Worm (Caenorhabditis elegans) whole organism, young adult: Measurements from ENCODE around the gene pcp-1.

Experiments used
- B0019.2 ChIP-seq: fragments of 200-800 bp; sonication (Bioruptor generic); conservative IDR thresholded peaks from 2 replicates; pipeline ENCODE4 v1.3.6; 2022; ENCODE audit warnings: missing genetic modification reagents, missing genetic modification characterization, missing compliant biosample characterization
- B0035.1 ChIP-seq: sonication (generic microtip); optimal IDR thresholded peaks from 2 replicates; lab custom pipeline; 2016; ENCODE audit warnings: missing genetic modification characterization, mild to moderate bottlenecking, missing compliant biosample characterization, missing genotype, missing genetic modification reagents
- B0336.3 ChIP-seq: fragments of 200-800 bp; sonication (Bioruptor generic); IDR thresholded peaks from 2 replicates; pipeline ENCODE4 v1.3.6; 2022; ENCODE audit warnings: missing genetic modification characterization, missing compliant biosample characterization
- C17E4.6 ChIP-seq: fragments of 200-800 bp; sonication (Bioruptor generic); IDR thresholded peaks from 2 replicates; pipeline ENCODE4 v1.3.6; 2022; ENCODE audit warnings: missing genetic modification reagents, missing genetic modification characterization, missing compliant biosample characterization
- F22D6.2 ChIP-seq: sonication (generic microtip); optimal IDR thresholded peaks from 2 replicates; lab custom pipeline; 2016; ENCODE audit warnings: mild to moderate bottlenecking, missing genetic modification characterization, missing compliant biosample characterization
- F23B12.7 ChIP-seq: sonication (generic microtip); optimal IDR thresholded peaks from 2 replicates; lab custom pipeline; 2017; ENCODE audit warnings: missing genetic modification characterization, mild to moderate bottlenecking, missing compliant biosample characterization, antibody characterized with exemption, moderate library complexity; ENCODE audit not compliant: insufficient read depth
- F33H1.4 ChIP-seq: fragments of 200-800 bp; sonication (Bioruptor generic); IDR thresholded peaks from 2 replicates; pipeline ENCODE4 v1.3.6; 2022; ENCODE audit warnings: missing genetic modification reagents, missing genetic modification characterization, missing compliant biosample characterization
- F39B2.1 ChIP-seq: fragments of 200-800 bp; sonication (Bioruptor generic); IDR thresholded peaks from 2 replicates; pipeline ENCODE4 v1.3.6; 2022; ENCODE audit warnings: missing genetic modification reagents, missing genetic modification characterization, missing compliant biosample characterization
- F55B11.4 ChIP-seq: sonication (generic microtip); optimal IDR thresholded peaks from 2 replicates; lab custom pipeline; 2016; ENCODE audit warnings: missing compliant biosample characterization, missing genetic modification characterization, borderline replicate concordance; ENCODE audit not compliant: insufficient read depth
- K11D2.4 ChIP-seq: fragments of 200-800 bp; sonication (Bioruptor generic); IDR thresholded peaks from 2 replicates; pipeline ENCODE4 v1.3.6; 2022; ENCODE audit warnings: missing genetic modification reagents, missing genetic modification characterization, missing compliant biosample characterization
- Y67H2A.10 ChIP-seq: fragments of 200-800 bp; sonication (Bioruptor generic); conservative IDR thresholded peaks from 2 replicates; pipeline ENCODE4 v1.3.6; 2022; ENCODE audit warnings: missing genetic modification reagents, missing genetic modification characterization, missing compliant biosample characterization
- Y95B8A.8 ChIP-seq: fragments of 200-800 bp; sonication (Bioruptor generic); IDR thresholded peaks from 2 replicates; pipeline ENCODE4 v1.3.6; 2022; ENCODE audit warnings: missing genetic modification reagents, missing genetic modification characterization, missing compliant biosample characterization
- attf-3 ChIP-seq: fragments of 200-800 bp; sonication (Bioruptor generic); conservative IDR thresholded peaks from 2 replicates; pipeline ENCODE4 v1.3.6; 2022; ENCODE audit warnings: missing genetic modification reagents, missing genetic modification characterization, missing compliant biosample characterization
- bed-1 ChIP-seq: fragments of 200-800 bp; sonication (Bioruptor generic); IDR thresholded peaks from 2 replicates; pipeline ENCODE4 v1.3.6; 2022; ENCODE audit warnings: missing genetic modification reagents, missing genetic modification characterization, missing compliant biosample characterization
- bed-2 ChIP-seq: fragments of 200-800 bp; sonication (Bioruptor generic); IDR thresholded peaks from 2 replicates; pipeline ENCODE4 v1.3.6; 2022; ENCODE audit warnings: missing genetic modification reagents, missing genetic modification characterization, missing compliant biosample characterization
- cebp-1 ChIP-seq, 2 experiments: fragments of 200-800 bp in 1 of 2; sonication (Bioruptor generic) in 1 of 2; sonication (generic microtip) in 1 of 2; IDR thresholded peaks in 1 of 2; optimal IDR thresholded peaks in 1 of 2; 2 replicates each; pipeline versions ENCODE4 v1.3.6 to Lab custom; 2017 to 2022; ENCODE audit warnings: missing compliant biosample characterization in 2 of 2, missing genetic modification characterization in 2 of 2, mild to moderate bottlenecking in 1 of 2, missing genetic modification reagents in 1 of 2, moderate library complexity in 1 of 2
- cebp-2 ChIP-seq: fragments of 200-800 bp; sonication (Bioruptor generic); IDR thresholded peaks from 2 replicates; pipeline ENCODE4 v1.3.6; 2022; ENCODE audit warnings: missing genetic modification characterization, missing compliant biosample characterization
- ceh-27 ChIP-seq: fragments of 200-800 bp; sonication (Bioruptor generic); optimal IDR thresholded peaks from 2 replicates; lab custom pipeline; 2018; ENCODE audit warnings: mild to moderate bottlenecking, missing genetic modification characterization, moderate library complexity, missing compliant biosample characterization
- egl-18 ChIP-seq: fragments of 200-800 bp; sonication (Bioruptor generic); IDR thresholded peaks from 2 replicates; pipeline ENCODE4 v1.3.6; 2022; ENCODE audit warnings: missing genetic modification reagents, missing genetic modification characterization, missing compliant biosample characterization
- egrh-3 ChIP-seq: fragments of 200-800 bp; sonication (Bioruptor generic); IDR thresholded peaks from 2 replicates; pipeline ENCODE4 v1.3.6; 2022; ENCODE audit warnings: missing genetic modification reagents, missing genetic modification characterization, missing compliant biosample characterization
- ekl-4 ChIP-seq: fragments of 200-800 bp; sonication (Bioruptor generic); IDR thresholded peaks from 2 replicates; pipeline ENCODE4 v1.3.6; 2022; ENCODE audit warnings: missing genetic modification reagents, missing genetic modification characterization, missing compliant biosample characterization
- hlh-26 ChIP-seq: fragments of 200-800 bp; sonication (Bioruptor generic); conservative IDR thresholded peaks from 2 replicates; pipeline ENCODE4 v1.3.6; 2022; ENCODE audit warnings: missing genetic modification reagents, missing genetic modification characterization, missing compliant biosample characterization
- hmg-1.2 ChIP-seq: fragments of 200-800 bp; sonication (Bioruptor generic); IDR thresholded peaks from 2 replicates; pipeline ENCODE4 v1.3.6; 2022; ENCODE audit warnings: missing genetic modification reagents, missing genetic modification characterization, missing compliant biosample characterization
- hmg-20 ChIP-seq: fragments of 200-800 bp; sonication (Bioruptor generic); IDR thresholded peaks from 2 replicates; pipeline ENCODE4 v1.3.6; 2022; ENCODE audit warnings: missing genetic modification reagents, missing genetic modification characterization, missing compliant biosample characterization
- lin-26 ChIP-seq: fragments of 200-800 bp; sonication (Bioruptor generic); IDR thresholded peaks from 2 replicates; pipeline ENCODE4 v1.3.6; 2022; ENCODE audit warnings: missing genetic modification reagents, missing genetic modification characterization, missing compliant biosample characterization
- lir-1 ChIP-seq: fragments of 200-800 bp; sonication (Bioruptor generic); conservative IDR thresholded peaks from 2 replicates; pipeline ENCODE4 v1.3.6; 2022; ENCODE audit warnings: missing genetic modification reagents, missing genetic modification characterization, missing compliant biosample characterization
- lsl-1 ChIP-seq: fragments of 200-800 bp; sonication (Bioruptor generic); optimal IDR thresholded peaks from 2 replicates; lab custom pipeline; 2018; ENCODE audit warnings: mild to moderate bottlenecking, missing genetic modification characterization, moderate library complexity, missing compliant biosample characterization
- lsy-27 ChIP-seq: sonication (generic microtip); optimal IDR thresholded peaks from 2 replicates; lab custom pipeline; 2017; ENCODE audit warnings: missing genetic modification characterization, mild to moderate bottlenecking, missing compliant biosample characterization, antibody characterized with exemption, missing genotype, borderline replicate concordance; ENCODE audit not compliant: insufficient read depth
- madf-8 ChIP-seq: fragments of 200-800 bp; sonication (Bioruptor generic); conservative IDR thresholded peaks from 2 replicates; pipeline ENCODE4 v1.3.6; 2022; ENCODE audit warnings: missing genetic modification reagents, missing genetic modification characterization, missing compliant biosample characterization
- mes-4 ChIP-seq: sonication (generic microtip); optimal IDR thresholded peaks from 2 replicates; lab custom pipeline; 2016; ENCODE audit warnings: missing genotype, missing genetic modification characterization, missing compliant biosample characterization
- nfya-2 ChIP-seq: fragments of 200-800 bp; sonication (Bioruptor generic); IDR thresholded peaks from 2 replicates; pipeline ENCODE4 v1.3.6; 2022; ENCODE audit warnings: missing genetic modification reagents, missing genetic modification characterization, missing compliant biosample characterization
- nhr-80 ChIP-seq: sonication (generic microtip); optimal IDR thresholded peaks from 2 replicates; lab custom pipeline; 2016; ENCODE audit warnings: missing genetic modification characterization, missing compliant biosample characterization
- nhr-90 ChIP-seq: sonication (generic microtip); optimal IDR thresholded peaks from 2 replicates; lab custom pipeline; 2016; ENCODE audit warnings: missing genotype, mild to moderate bottlenecking, missing genetic modification characterization, missing compliant biosample characterization
- rec-8 ChIP-seq, 2 experiments: sonication (generic microtip); optimal IDR thresholded peaks; 2 replicates each; lab custom pipeline; 2016; ENCODE audit warnings: mild to moderate bottlenecking in 2 of 2, missing genetic modification characterization in 2 of 2, missing genetic modification reagents in 2 of 2, missing genotype in 2 of 2, missing biosample characterization in 1 of 2, missing compliant biosample characterization in 1 of 2, moderate library complexity in 1 of 2
- snpc-4 ChIP-seq, 5 experiments: fragments of 150-350 bp in 1 of 5; sonication (generic microtip) in 4 of 5; optimal IDR thresholded peaks; 2 replicates each; lab custom pipeline; 2014 to 2018; ENCODE audit warnings: missing genetic modification characterization in 5 of 5, missing biosample characterization in 3 of 5, antibody characterized with exemption in 2 of 5, mild to moderate bottlenecking in 2 of 5, missing compliant biosample characterization in 2 of 5, missing genotype in 2 of 5, moderate library complexity in 2 of 5, missing genetic modification reagents in 1 of 5
- tbp1 ChIP-seq: fragments of 200-800 bp; sonication (Bioruptor generic); optimal IDR thresholded peaks from 2 replicates; lab custom pipeline; 2018; ENCODE audit warnings: mild to moderate bottlenecking, missing genetic modification characterization, missing compliant biosample characterization
- tlf-1 ChIP-seq: fragments of 200-800 bp; sonication (Bioruptor generic); optimal IDR thresholded peaks from 2 replicates; lab custom pipeline; 2018; ENCODE audit warnings: mild to moderate bottlenecking, missing genetic modification characterization, missing compliant biosample characterization
- unc-62 ChIP-seq: fragments of 150-350 bp; optimal IDR thresholded peaks from 2 replicates; lab custom pipeline; 2014; ENCODE audit warnings: missing biosample characterization, missing genetic modification reagents, missing genetic modification characterization
- ztf-18 ChIP-seq: sonication (generic microtip); optimal IDR thresholded peaks from 2 replicates; lab custom pipeline; 2016; ENCODE audit warnings: missing genotype, mild to moderate bottlenecking, missing genetic modification characterization, missing compliant biosample characterization
- ztf-6 ChIP-seq: fragments of 200-800 bp; sonication (Bioruptor generic); IDR thresholded peaks from 2 replicates; pipeline ENCODE4 v1.3.6; 2022; ENCODE audit warnings: missing genetic modification reagents, missing genetic modification characterization, missing compliant biosample characterization

pcp-1 gene

ce11 chrIII:7711908-7712359 is 46.8 kb upstream of the pcp-1 start, which contains the start of gene C03B8.3 (continued):
- no peak for TF ChIP-seq ceh-27
- TF ChIP-seq F23B12.7 (tag; lab: Kevin White, UChicago), result no peak
- no peak for TF ChIP-seq egl-18 (GFP tag; lab: Robert Waterston, UW)
- no peak for TF ChIP-seq F55B11.4 (tag; lab: Kevin White, UChicago)
- TF ChIP-seq lsy-27 (tag; lab: Kevin White, UChicago), result no peak
- no peak for TF ChIP-seq B0019.2
- peak; percentile 30; the same call in 1 of the 2 replicates for TF ChIP-seq madf-8 (GFP tag; lab: Robert Waterston, UW)
- TF ChIP-seq ekl-4 (GFP tag; lab: Robert Waterston, UW), result no peak
- TF ChIP-seq F33H1.4, result peak; percentile 34
- TF ChIP-seq F39B2.1 (GFP tag; lab: Robert Waterston, UW), result no peak
- TF ChIP-seq mes-4 (tag; lab: Kevin White, UChicago), result no peak
- no peak for TF ChIP-seq unc-62 (GFP tag; lab: Kevin White, UChicago)
- TF ChIP-seq C17E4.6 (GFP tag; lab: Robert Waterston, UW), result no peak
- TF ChIP-seq ztf-6, result no peak
- no peak for TF ChIP-seq K11D2.4 (GFP tag; lab: Robert Waterston, UW)
- no peak for TF ChIP-seq bed-1 (GFP tag; lab: Robert Waterston, UW)
- peak; percentile 86 for TF ChIP-seq ztf-18 (tag; lab: Kevin White, UChicago)
- TF ChIP-seq Y95B8A.8 (GFP tag; lab: Robert Waterston, UW), result no peak
- no peak for TF ChIP-seq Y67H2A.10 (GFP tag; lab: Robert Waterston, UW)
- TF ChIP-seq, all 124 proteins: peak for 9

- peak; percentile 83 for TF ChIP-seq attf-3 (GFP tag; lab: Robert Waterston, UW)
Measured at ce11 chrIII:7715151-7715550, 43.6 kb upstream of the pcp-1 start.

- TF ChIP-seq ztf-18 (tag; lab: Kevin White, UChicago), result no peak
- TF ChIP-seq snpc-4 (GFP tag; optimal IDR thresholded peaks at IDR 0.05; lab: Kevin White, UChicago), result no peak
- TF ChIP-seq snpc-4 (tag; optimal IDR thresholded peaks at IDR 0.05; lab: Kevin White, UChicago), result no peak
- TF ChIP-seq bed-1 (GFP tag; lab: Robert Waterston, UW), result no peak
- TF ChIP-seq nfya-2 (GFP tag; lab: Robert Waterston, UW), result no peak
- no peak for TF ChIP-seq lsl-1 (GFP tag; lab: Kevin White, UChicago)
- TF ChIP-seq cebp-2 (GFP tag; lab: Robert Waterston, UW), result no peak
- TF ChIP-seq hmg-1.2, result 0 out of 2 replicates have a peak, but pooled peaks have one; percentile 14
- no peak for TF ChIP-seq rec-8 (tag; optimal IDR thresholded peaks at IDR 0.05; lab: Kevin White, UChicago)
Measured at ce11 chrIII:7716550-7716949, 42.2 kb upstream of the pcp-1 start.

- no peak for TF ChIP-seq B0035.1 (tag; lab: Kevin White, UChicago)
- no peak for TF ChIP-seq hlh-26 (GFP tag; lab: Robert Waterston, UW)
- peak; percentile 47 for TF ChIP-seq ztf-18 (tag; lab: Kevin White, UChicago)
- peak; percentile 38 for TF ChIP-seq tbp1
- no peak for TF ChIP-seq C17E4.6 (GFP tag; lab: Robert Waterston, UW)
- TF ChIP-seq B0336.3, result no peak
- TF ChIP-seq F33H1.4, result no peak
- TF ChIP-seq hmg-20, result no peak
- no peak for TF ChIP-seq ceh-27
- no peak for TF ChIP-seq lir-1
- no peak for TF ChIP-seq unc-62 (GFP tag; lab: Kevin White, UChicago)
- peak; percentile 99 for TF ChIP-seq nhr-80 (tag; lab: Kevin White, UChicago)
- TF ChIP-seq cebp-1 (GFP tag; IDR thresholded peaks at IDR 0.05; lab: Robert Waterston, UW), result peak; percentile 42; the same call in 1 of the 2 replicates
- TF ChIP-seq cebp-1 (tag; optimal IDR thresholded peaks at IDR 0.05; lab: Kevin White, UChicago), result peak; percentile 86
- no peak for TF ChIP-seq B0019.2
- no peak for TF ChIP-seq egrh-3
- TF ChIP-seq F22D6.2, result peak; percentile 67
- peak; percentile 47 for TF ChIP-seq nhr-90 (tag; lab: Kevin White, UChicago)
- TF ChIP-seq bed-2 (GFP tag; lab: Robert Waterston, UW), result no peak
- 0 out of 2 replicates have a peak, but pooled peaks have one; percentile 45 for TF ChIP-seq lin-26
- TF ChIP-seq nfya-2 (GFP tag; lab: Robert Waterston, UW), result no peak
- peak; percentile 3 for TF ChIP-seq tlf-1
Measured at ce11 chrIII:7718318-7718717, 40.4 kb upstream of the pcp-1 start.
